Worm (Caenorhabditis elegans) whole organism, L3 larva: ENCODE results near the gene ZK829.9.

Experiments
- hmg-11 ChIP-seq: sonication (generic microtip); optimal IDR thresholded peaks from 2 replicates; lab custom pipeline; 2016; ENCODE audit warnings: missing genetic modification characterization, missing compliant biosample characterization
- mdl-1 ChIP-seq: fragments of 150-350 bp; optimal IDR thresholded peaks from 2 replicates; lab custom pipeline; 2014; ENCODE audit warnings: missing biosample characterization, missing genetic modification characterization
- nhr-11 ChIP-seq: fragments of 150-350 bp; optimal IDR thresholded peaks from 2 replicates; lab custom pipeline; 2014; ENCODE audit warnings: missing biosample characterization, missing genetic modification characterization
- sea-2 ChIP-seq: fragments of 150-350 bp; sonication (generic microtip); optimal IDR thresholded peaks from 4 replicates; lab custom pipeline; 2014; ENCODE audit warnings: missing biosample characterization, missing genetic modification reagents, missing genetic modification characterization
- skn-1 ChIP-seq: fragments of 150-350 bp; optimal IDR thresholded peaks from 2 replicates; lab custom pipeline; 2014; ENCODE audit warnings: missing biosample characterization, missing genetic modification characterization
- snpc-4 ChIP-seq: fragments of 150-350 bp; optimal IDR thresholded peaks from 2 replicates; lab custom pipeline; 2014; ENCODE audit warnings: missing biosample characterization, missing genetic modification characterization
- unc-62 ChIP-seq: fragments of 150-350 bp; sonication (generic microtip); optimal IDR thresholded peaks from 4 replicates; lab custom pipeline; 2014; ENCODE audit warnings: missing biosample characterization, missing genetic modification reagents, missing genetic modification characterization

DNA sequence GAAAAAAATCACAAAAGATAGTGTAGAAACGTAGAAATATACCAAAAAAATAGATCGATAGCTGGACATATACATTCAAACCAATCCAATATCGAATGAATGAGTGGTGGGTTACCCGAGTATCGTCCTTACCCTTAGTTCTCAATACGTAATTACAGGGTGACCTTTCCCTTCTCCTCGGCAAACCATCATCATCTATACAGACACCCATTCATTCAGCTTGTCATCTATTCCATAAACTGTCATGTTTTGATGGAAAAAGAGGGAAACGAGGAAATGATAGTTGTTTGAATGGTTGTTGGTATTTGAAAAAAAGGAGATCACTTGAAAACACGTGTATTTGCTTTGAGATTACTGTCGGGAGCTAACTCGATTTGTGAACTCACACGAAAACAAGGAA is 46.2 kb upstream of the ZK829.9 start:
- TF ChIP-seq unc-62 (GFP tag; lab: Kevin White, UChicago) = no peak
- TF ChIP-seq nhr-11 (tag; lab: Kevin White, UChicago) = no peak
- no peak for TF ChIP-seq skn-1 (tag; lab: Kevin White, UChicago)
- no peak for TF ChIP-seq hmg-11 (tag; lab: Kevin White, UChicago)
- TF ChIP-seq mdl-1 = no peak
- TF ChIP-seq snpc-4 (tag; lab: Kevin White, UChicago) = no peak
- no peak for TF ChIP-seq sea-2 (GFP tag; lab: Kevin White, UChicago)
